Worm (Caenorhabditis elegans) whole organism, mixed stage, embryonic: Measurements from ENCODE around the gene atgl-1.

ENCODE experiments used
- blmp-1 ChIP-seq: fragments of 150-350 bp; optimal IDR thresholded peaks from 2 replicates; lab custom pipeline; 2014; ENCODE audit warnings: missing biosample characterization, missing genetic modification characterization
- ces-1 ChIP-seq: fragments of 150-350 bp; optimal IDR thresholded peaks from 2 replicates; lab custom pipeline; 2014; ENCODE audit warnings: missing biosample characterization, missing genetic modification reagents, missing genetic modification characterization
- elt-3 ChIP-seq: fragments of 150-350 bp; optimal IDR thresholded peaks from 2 replicates; lab custom pipeline; 2014; ENCODE audit warnings: missing biosample characterization, missing genetic modification characterization
- lin-13 ChIP-seq: fragments of 150-350 bp; optimal IDR thresholded peaks from 2 replicates; lab custom pipeline; 2014; ENCODE audit warnings: missing biosample characterization, missing genetic modification characterization
- nhr-12 ChIP-seq: fragments of 150-350 bp; optimal IDR thresholded peaks from 2 replicates; lab custom pipeline; 2014; ENCODE audit warnings: missing biosample characterization, missing genetic modification characterization
- nhr-2 ChIP-seq: fragments of 150-350 bp; optimal IDR thresholded peaks from 2 replicates; lab custom pipeline; 2014; ENCODE audit warnings: missing biosample characterization, missing genetic modification characterization
- nhr-237 ChIP-seq: fragments of 150-350 bp; optimal IDR thresholded peaks from 2 replicates; lab custom pipeline; 2014; ENCODE audit warnings: missing biosample characterization, missing genetic modification characterization
- nhr-28 ChIP-seq: fragments of 150-350 bp; optimal IDR thresholded peaks from 2 replicates; lab custom pipeline; 2014; ENCODE audit warnings: missing biosample characterization, missing genetic modification characterization
- tbx-8 ChIP-seq: fragments of 200-800 bp; sonication (Bioruptor generic); optimal IDR thresholded peaks from 2 replicates; lab custom pipeline; 2018; ENCODE audit warnings: mild to moderate bottlenecking, missing genetic modification characterization, moderate library complexity, missing compliant biosample characterization
- unc-39 ChIP-seq: fragments of 150-350 bp; optimal IDR thresholded peaks from 2 replicates; lab custom pipeline; 2014; ENCODE audit warnings: missing biosample characterization, missing genetic modification characterization
- unc-62 ChIP-seq: fragments of 150-350 bp; optimal IDR thresholded peaks from 2 replicates; lab custom pipeline; 2014; ENCODE audit warnings: missing biosample characterization, missing genetic modification reagents, missing genetic modification characterization
- ztf-11 ChIP-seq: fragments of 150-350 bp; optimal IDR thresholded peaks from 2 replicates; lab custom pipeline; 2014; ENCODE audit warnings: missing biosample characterization, missing genetic modification characterization

DNA sequence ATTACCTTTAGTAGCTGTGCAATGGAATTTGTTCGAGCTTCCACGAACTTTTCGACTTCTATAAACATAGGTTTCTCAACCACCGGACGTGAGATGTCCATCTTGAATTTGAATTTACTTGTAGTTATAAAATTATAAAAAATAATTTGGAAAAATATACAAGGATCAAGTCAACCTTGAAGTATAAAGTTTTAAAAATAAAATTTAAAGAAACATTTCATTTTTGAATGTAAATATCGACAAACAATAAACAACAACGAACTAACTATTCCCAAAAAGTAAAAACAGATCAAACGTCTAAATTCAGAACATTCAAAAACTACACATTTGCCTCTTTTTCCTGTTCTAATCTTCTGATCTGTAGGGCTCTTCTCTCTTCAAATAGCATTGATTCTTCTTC is 11.6 kb upstream of the atgl-1 start, which contains the start of gene popl-1:
- TF ChIP-seq lin-13 (tag; lab: Kevin White, UChicago), result no peak
- TF ChIP-seq nhr-12 (tag; lab: Kevin White, UChicago), result no peak
- no peak for TF ChIP-seq unc-62 (GFP tag; lab: Kevin White, UChicago)
- TF ChIP-seq ztf-11 (tag; lab: Kevin White, UChicago), result no peak
- TF ChIP-seq unc-39, result no peak
- no peak for TF ChIP-seq blmp-1 (tag; lab: Kevin White, UChicago)
- TF ChIP-seq ces-1 (GFP tag; lab: Kevin White, UChicago), result no peak
- TF ChIP-seq elt-3, result no peak
- no peak for TF ChIP-seq nhr-28 (tag; lab: Kevin White, UChicago)
- no peak for TF ChIP-seq nhr-237 (tag; lab: Kevin White, UChicago)
- TF ChIP-seq tbx-8, result no peak
- TF ChIP-seq nhr-2 (tag; lab: Kevin White, UChicago), result no peak
